Fruit fly (Drosophila melanogaster) Kc167 (cell line): ENCODE results near the gene CG42811.

Experiments
- Myc ChIP-seq: fragments of >200 bp; optimal IDR thresholded peaks from 2 replicates; lab custom pipeline; 2017; ENCODE audit warnings: missing external identifiers
- Sin3A ChIP-seq: fragments of >200 bp; optimal IDR thresholded peaks from 2 replicates; lab custom pipeline; 2018; ENCODE audit warnings: missing external identifiers
- h ChIP-seq: fragments of >200 bp; optimal IDR thresholded peaks from 3 replicates; lab custom pipeline; 2018; ENCODE audit warnings: missing external identifiers
- insv ChIP-seq: fragments of >200 bp; optimal IDR thresholded peaks from 3 replicates; lab custom pipeline; 2018; ENCODE audit warnings: missing external identifiers
- psq ChIP-seq: fragments of >200 bp; optimal IDR thresholded peaks from 2 replicates; lab custom pipeline; 2017; ENCODE audit warnings: missing external identifiers
- ttk ChIP-seq: sonication (Bioruptor generic); optimal IDR thresholded peaks from 2 replicates; lab custom pipeline; 2017; ENCODE audit warnings: missing external identifiers

Gene CG42811

dm6 chr3R:24318217-24319082 lies 48.6 kb downstream of the CG42811 start, which contains the start of the genes Nab2 and BRWD3:
Gene Nab2 (minus strand): TSS chr3R:24318419.
Gene BRWD3 (plus strand): TSS chr3R:24319000.
- TF ChIP-seq Myc (lab: Kevin White, UChicago) (no peak), Sin3A (no peak), h (lab: Kevin White, UChicago) (no peak), psq (lab: Kevin White, UChicago) (no peak), insv (lab: Kevin White, UChicago) (no peak), ttk (lab: Kevin White, UChicago) (no peak)
